Worm (Caenorhabditis elegans) whole organism, mixed stage, embryonic: ENCODE measurements around the gene nhr-196.

Experiments used
- M03D4.4 ChIP-seq: sonication (generic microtip); optimal IDR thresholded peaks from 2 replicates; lab custom pipeline; 2017; ENCODE audit warnings: mild to moderate bottlenecking, missing genetic modification characterization, missing compliant biosample characterization
- bed-3 ChIP-seq: fragments of 200-800 bp; sonication (Bioruptor generic); optimal IDR thresholded peaks from 3 replicates; lab custom pipeline; 2018; ENCODE audit warnings: mild to moderate bottlenecking, missing genetic modification characterization, moderate library complexity, missing compliant biosample characterization
- blmp-1 ChIP-seq: fragments of 150-350 bp; optimal IDR thresholded peaks from 2 replicates; lab custom pipeline; 2014; ENCODE audit warnings: missing biosample characterization, missing genetic modification characterization
- ceh-43 ChIP-seq: fragments of 200-800 bp; sonication (Bioruptor generic); optimal IDR thresholded peaks from 2 replicates; lab custom pipeline; 2018; ENCODE audit warnings: mild to moderate bottlenecking, missing genetic modification characterization, moderate library complexity, missing compliant biosample characterization
- ceh-83 ChIP-seq: fragments of 200-800 bp; sonication (Bioruptor generic); optimal IDR thresholded peaks from 2 replicates; lab custom pipeline; 2018; ENCODE audit warnings: mild to moderate bottlenecking, missing genetic modification characterization, missing compliant biosample characterization
- ces-1 ChIP-seq: fragments of 150-350 bp; optimal IDR thresholded peaks from 2 replicates; lab custom pipeline; 2014; ENCODE audit warnings: missing biosample characterization, missing genetic modification reagents, missing genetic modification characterization
- cnd-1 ChIP-seq: fragments of 200-800 bp; sonication (Bioruptor generic); optimal IDR thresholded peaks from 2 replicates; lab custom pipeline; 2018; ENCODE audit warnings: mild to moderate bottlenecking, missing genetic modification characterization, missing compliant biosample characterization
- drap-1 ChIP-seq: fragments of 200-800 bp; sonication (Bioruptor generic); optimal IDR thresholded peaks from 3 replicates; lab custom pipeline; 2018; ENCODE audit warnings: mild to moderate bottlenecking, missing genetic modification characterization, missing compliant biosample characterization
- elt-1 ChIP-seq: sonication (generic microtip); optimal IDR thresholded peaks from 2 replicates; lab custom pipeline; 2017; ENCODE audit warnings: missing genetic modification characterization, mild to moderate bottlenecking, missing compliant biosample characterization, antibody characterized with exemption, moderate library complexity, borderline replicate concordance; ENCODE audit not compliant: insufficient read depth
- elt-3 ChIP-seq: fragments of 150-350 bp; optimal IDR thresholded peaks from 2 replicates; lab custom pipeline; 2014; ENCODE audit warnings: missing biosample characterization, missing genetic modification characterization
- hlh-1 ChIP-seq: fragments of 150-350 bp; optimal IDR thresholded peaks from 2 replicates; lab custom pipeline; 2014; ENCODE audit warnings: missing biosample characterization, missing genetic modification reagents, missing genetic modification characterization
- lin-13 ChIP-seq: fragments of 150-350 bp; optimal IDR thresholded peaks from 2 replicates; lab custom pipeline; 2014; ENCODE audit warnings: missing biosample characterization, missing genetic modification characterization
- lsy-2 ChIP-seq: fragments of 150-350 bp; optimal IDR thresholded peaks from 2 replicates; lab custom pipeline; 2014; ENCODE audit warnings: missing biosample characterization, missing genetic modification characterization
- mab-5 ChIP-seq: fragments of 150-350 bp; optimal IDR thresholded peaks from 2 replicates; lab custom pipeline; 2014; ENCODE audit warnings: missing biosample characterization, missing genetic modification characterization
- mep-1 ChIP-seq: fragments of 150-350 bp; optimal IDR thresholded peaks from 2 replicates; lab custom pipeline; 2017; ENCODE audit warnings: missing biosample characterization, missing genetic modification reagents, missing genetic modification characterization, inconsistent platforms
- nhr-12 ChIP-seq: fragments of 150-350 bp; optimal IDR thresholded peaks from 2 replicates; lab custom pipeline; 2014; ENCODE audit warnings: missing biosample characterization, missing genetic modification characterization
- nhr-2 ChIP-seq: fragments of 150-350 bp; optimal IDR thresholded peaks from 2 replicates; lab custom pipeline; 2014; ENCODE audit warnings: missing biosample characterization, missing genetic modification characterization
- nhr-237 ChIP-seq: fragments of 150-350 bp; optimal IDR thresholded peaks from 2 replicates; lab custom pipeline; 2014; ENCODE audit warnings: missing biosample characterization, missing genetic modification characterization
- nhr-28 ChIP-seq: fragments of 150-350 bp; optimal IDR thresholded peaks from 2 replicates; lab custom pipeline; 2014; ENCODE audit warnings: missing biosample characterization, missing genetic modification characterization
- nhr-76 ChIP-seq: sonication (generic microtip); optimal IDR thresholded peaks from 2 replicates; lab custom pipeline; 2017; ENCODE audit warnings: missing biosample characterization, missing genetic modification characterization
- pha-4 ChIP-seq: fragments of 150-350 bp; optimal IDR thresholded peaks from 2 replicates; lab custom pipeline; 2018; ENCODE audit warnings: missing biosample characterization, missing genetic modification reagents, missing genetic modification characterization
- sem-2 ChIP-seq: fragments of 200-800 bp; sonication (Bioruptor generic); optimal IDR thresholded peaks from 2 replicates; lab custom pipeline; 2018; ENCODE audit warnings: mild to moderate bottlenecking, missing genetic modification characterization, missing compliant biosample characterization
- snpc-4 ChIP-seq: fragments of 150-350 bp; optimal IDR thresholded peaks from 2 replicates; lab custom pipeline; 2014; ENCODE audit warnings: missing biosample characterization, missing genetic modification characterization
- sptf-1 ChIP-seq: sonication (generic microtip); optimal IDR thresholded peaks from 2 replicates; lab custom pipeline; 2017; ENCODE audit warnings: mild to moderate bottlenecking, missing genetic modification characterization, moderate library complexity, missing compliant biosample characterization
- tbx-8 ChIP-seq: fragments of 200-800 bp; sonication (Bioruptor generic); optimal IDR thresholded peaks from 2 replicates; lab custom pipeline; 2018; ENCODE audit warnings: mild to moderate bottlenecking, missing genetic modification characterization, moderate library complexity, missing compliant biosample characterization
- unc-120 ChIP-seq: sonication (generic microtip); optimal IDR thresholded peaks from 2 replicates; lab custom pipeline; 2017; ENCODE audit warnings: missing genetic modification characterization, missing compliant biosample characterization; ENCODE audit not compliant: poor library complexity, severe bottlenecking
- unc-39 ChIP-seq: fragments of 150-350 bp; optimal IDR thresholded peaks from 2 replicates; lab custom pipeline; 2014; ENCODE audit warnings: missing biosample characterization, missing genetic modification characterization
- unc-62 ChIP-seq: fragments of 150-350 bp; optimal IDR thresholded peaks from 2 replicates; lab custom pipeline; 2014; ENCODE audit warnings: missing biosample characterization, missing genetic modification reagents, missing genetic modification characterization
- zip-8 ChIP-seq: fragments of 150-350 bp; optimal IDR thresholded peaks from 2 replicates; lab custom pipeline; 2014; ENCODE audit warnings: missing biosample characterization, missing genetic modification characterization

nhr-196 gene

DNA sequence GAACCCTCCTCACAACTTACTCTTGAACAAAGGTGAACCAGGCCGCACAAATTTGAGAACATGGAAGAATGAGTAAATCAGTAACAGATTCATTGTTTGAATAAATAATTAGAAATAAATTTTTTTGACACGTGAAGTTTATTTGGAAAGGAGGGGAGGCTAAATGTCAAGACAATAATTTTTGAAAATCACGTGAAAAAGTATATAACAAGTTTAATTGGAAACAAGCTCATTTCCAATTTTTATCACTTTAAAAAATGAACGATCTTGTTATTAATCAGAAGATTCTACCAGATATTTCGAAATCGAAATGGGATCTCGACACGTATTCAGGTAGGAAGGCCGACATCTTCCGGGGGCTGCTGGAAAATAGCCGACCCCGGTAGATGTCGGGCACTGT, 41.1 kb downstream of the nhr-196 start, which contains the start of the genes irld-57 and sfxn-1.3:
irld-57 (minus strand) TSS at position 101 of the 400 bp plus-strand sequence.
sfxn-1.3 (plus strand) TSS at position 232 of the 400 bp plus-strand sequence.
- TF ChIP-seq unc-120 (no peak), hlh-1 (tag; lab: Kevin White, UChicago) (no peak), tbx-8 (GFP tag; lab: Kevin White, UChicago) (no peak), sem-2 (no peak), snpc-4 (no peak)

DNA sequence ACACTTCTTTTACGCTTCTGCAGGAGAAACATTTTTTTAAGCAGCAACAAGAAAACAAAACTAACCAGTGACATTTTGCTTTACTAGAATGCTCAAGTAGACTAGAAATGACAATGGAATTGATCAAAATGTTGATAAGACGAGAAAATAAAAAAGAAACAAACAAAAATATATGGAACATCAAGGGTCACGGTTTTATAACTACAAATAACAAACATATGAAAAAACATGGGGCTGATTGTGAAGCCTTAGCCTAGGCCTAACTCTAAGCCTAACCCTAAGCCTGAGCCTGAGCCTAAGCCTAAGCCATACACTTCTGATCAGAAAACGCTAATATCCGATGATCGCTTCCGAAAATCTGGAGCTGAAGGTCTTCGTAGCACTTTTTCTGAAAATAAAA, 44.9 kb downstream of the nhr-196 start, which contains the start of gene Y6E2A.10:
Y6E2A.10 (minus strand) TSS at position 101 of the 400 bp plus-strand sequence.
- no peak for TF ChIP-seq unc-39
- TF ChIP-seq ces-1 (GFP tag; lab: Kevin White, UChicago), result no peak
- no peak for TF ChIP-seq nhr-12 (tag; lab: Kevin White, UChicago)
- no peak for TF ChIP-seq drap-1 (GFP tag; lab: Kevin White, UChicago)
- TF ChIP-seq unc-120, result no peak
- TF ChIP-seq sptf-1 (tag; lab: Kevin White, UChicago), result no peak
- TF ChIP-seq zip-8 (tag; lab: Kevin White, UChicago), result no peak
- TF ChIP-seq blmp-1 (tag; lab: Kevin White, UChicago), result no peak
- TF ChIP-seq ceh-43 (GFP tag; lab: Kevin White, UChicago), result no peak

DNA sequence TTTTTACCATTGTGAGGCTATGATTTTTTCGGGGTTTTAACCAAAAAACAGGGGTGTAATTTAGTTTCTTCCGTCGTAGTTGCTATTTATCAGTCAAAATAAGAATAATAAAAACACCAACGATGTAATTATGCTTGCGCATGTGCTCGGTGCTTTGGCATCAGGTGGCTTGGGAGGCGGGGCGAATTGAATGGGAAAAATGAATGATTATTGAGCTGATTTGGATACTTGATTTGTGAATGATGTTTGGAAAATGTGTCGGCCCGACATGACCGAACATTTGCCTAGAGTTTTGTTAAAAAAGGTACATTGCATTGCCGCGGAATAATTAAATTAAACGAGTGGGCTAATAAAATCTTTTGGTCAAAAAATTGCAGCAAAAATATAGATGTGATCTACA, 46.7 kb downstream of the nhr-196 start, which contains the start of gene str-38:
str-38 (minus strand) TSS at position 101 of the 400 bp plus-strand sequence.
- TF ChIP-seq lsy-2 (tag; lab: Kevin White, UChicago) (no peak), nhr-12 (tag; lab: Kevin White, UChicago) (no peak), sptf-1 (tag; lab: Kevin White, UChicago) (no peak), ces-1 (GFP tag; lab: Kevin White, UChicago) (no peak), snpc-4 (no peak), bed-3 (no peak)
- TF ChIP-seq, all 35 proteins: peak for 0

DNA sequence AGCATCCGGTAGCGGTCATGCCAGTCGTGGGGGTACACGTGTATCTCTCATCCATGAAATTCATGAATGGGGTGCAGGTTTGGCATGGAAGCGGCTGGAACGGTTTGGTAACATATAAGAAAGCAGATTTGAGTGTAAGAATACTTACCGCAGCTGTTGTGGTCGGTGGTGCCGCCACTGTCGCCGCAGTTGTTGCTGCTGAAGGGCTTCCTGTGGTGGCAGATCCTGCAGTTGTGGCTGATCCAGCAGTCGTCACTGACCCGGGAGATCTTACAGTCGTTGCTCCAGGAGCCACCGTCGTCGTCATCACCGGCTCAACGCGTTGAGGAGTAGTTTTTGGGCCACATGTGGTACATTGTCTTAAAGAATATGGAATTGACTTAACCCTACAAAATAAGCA, 47.5 kb downstream of the nhr-196 start:
- no peak for TF ChIP-seq ceh-43 (GFP tag; lab: Kevin White, UChicago)
- TF ChIP-seq unc-120, result no peak
- no peak for TF ChIP-seq nhr-237 (tag; lab: Kevin White, UChicago)
- no peak for TF ChIP-seq blmp-1 (tag; lab: Kevin White, UChicago)
- TF ChIP-seq pha-4 (tag; lab: Kevin White, UChicago), result no peak
- no peak for TF ChIP-seq drap-1 (GFP tag; lab: Kevin White, UChicago)
- no peak for TF ChIP-seq unc-39

DNA sequence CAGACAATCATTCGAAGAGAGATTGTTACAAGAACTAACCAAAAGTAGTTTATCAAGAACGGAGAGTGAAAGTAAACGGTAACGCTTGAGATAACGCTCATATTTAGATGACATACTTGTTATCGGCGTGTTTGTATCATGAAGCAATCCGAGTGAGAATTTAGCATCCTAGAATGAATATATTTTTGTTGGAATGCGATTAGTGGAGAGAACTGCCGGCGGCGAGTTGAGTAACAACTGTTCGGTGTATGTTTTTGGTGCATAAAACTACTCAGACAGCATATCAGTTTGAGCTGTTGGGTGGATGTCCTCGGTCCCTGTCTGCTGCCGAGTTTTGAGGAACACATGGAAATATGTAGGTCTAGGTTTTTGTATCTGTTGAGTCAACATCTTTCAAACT, 48.1 kb downstream of the nhr-196 start, which contains the start of gene T23D5.3:
T23D5.3 (minus strand) TSS at position 101 of the 400 bp plus-strand sequence.
- TF ChIP-seq ceh-83 (GFP tag; lab: Kevin White, UChicago) (no peak), nhr-12 (tag; lab: Kevin White, UChicago) (no peak), lsy-2 (tag; lab: Kevin White, UChicago) (no peak), nhr-28 (no peak), tbx-8 (GFP tag; lab: Kevin White, UChicago) (no peak), pha-4 (tag; lab: Kevin White, UChicago) (no peak), M03D4.4 (tag; lab: Kevin White, UChicago) (no peak), lin-13 (tag; lab: Kevin White, UChicago) (no peak), elt-1 (no peak), ceh-43 (GFP tag; lab: Kevin White, UChicago) (no peak), nhr-237 (tag; lab: Kevin White, UChicago) (no peak), mep-1 (tag; lab: Kevin White, UChicago) (no peak), ces-1 (GFP tag; lab: Kevin White, UChicago) (no peak), unc-62 (GFP tag; lab: Kevin White, UChicago) (no peak), cnd-1 (no peak), nhr-76 (tag; lab: Kevin White, UChicago) (no peak), nhr-2 (tag; lab: Kevin White, UChicago) (no peak), drap-1 (GFP tag; lab: Kevin White, UChicago) (no peak), mab-5 (tag; lab: Kevin White, UChicago) (no peak), blmp-1 (tag; lab: Kevin White, UChicago) (no peak)

DNA sequence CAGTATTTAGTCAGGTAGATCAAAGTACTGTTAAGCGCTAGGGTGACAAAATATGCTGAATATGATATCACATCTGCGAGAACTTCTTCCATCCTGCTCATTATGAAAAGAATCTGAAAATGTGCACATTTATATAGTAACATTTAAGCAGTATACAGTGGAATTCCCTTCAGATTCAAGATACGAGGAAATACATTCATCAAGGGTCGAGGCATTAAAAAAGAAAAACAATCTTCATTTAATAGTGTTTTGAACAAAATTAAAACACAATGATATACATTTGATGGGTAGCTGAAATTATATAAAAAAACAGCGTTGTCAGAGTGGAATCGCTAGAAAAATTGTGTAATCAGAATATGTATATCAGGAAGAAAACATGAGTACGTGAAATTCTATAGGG, 50.2 kb downstream of the nhr-196 start, which contains the start of gene str-27:
str-27 (minus strand) TSS at position 101 of the 400 bp plus-strand sequence.
- TF ChIP-seq mab-5 (tag; lab: Kevin White, UChicago) (no peak), unc-120 (no peak), sptf-1 (tag; lab: Kevin White, UChicago) (no peak), elt-3 (no peak), M03D4.4 (tag; lab: Kevin White, UChicago) (no peak), sem-2 (no peak), pha-4 (tag; lab: Kevin White, UChicago) (no peak)
